Worm (Caenorhabditis elegans) whole organism, L4 larva: ENCODE measurements around the gene arrd-16.

Source experiments
- F49E8.2 ChIP-seq: sonication (generic microtip); optimal IDR thresholded peaks from 2 replicates; lab custom pipeline; 2016; ENCODE audit warnings: missing compliant biosample characterization, mild to moderate bottlenecking, missing genetic modification characterization, borderline replicate concordance
- ZK546.5 ChIP-seq, 2 experiments: sonication (generic microtip); optimal IDR thresholded peaks; 2 replicates each; lab custom pipeline; 2017; ENCODE audit warnings: missing biosample characterization in 2 of 2, missing genetic modification characterization in 2 of 2
- ceh-28 ChIP-seq: fragments of 150-350 bp; optimal IDR thresholded peaks from 2 replicates; lab custom pipeline; 2014; ENCODE audit warnings: missing biosample characterization, missing genetic modification reagents, missing genetic modification characterization
- lin-15B ChIP-seq: fragments of 150-350 bp; sonication (generic microtip); optimal IDR thresholded peaks from 3 replicates; lab custom pipeline; 2014; ENCODE audit warnings: missing biosample characterization, missing genetic modification characterization
- mdt-29 ChIP-seq: fragments of 200-800 bp; sonication (Bioruptor generic); IDR thresholded peaks from 2 replicates; pipeline ENCODE4 v1.3.6; 2022; ENCODE audit warnings: missing genetic modification reagents, missing genetic modification characterization, missing compliant biosample characterization
- nhr-11 ChIP-seq: fragments of 150-350 bp; optimal IDR thresholded peaks from 2 replicates; lab custom pipeline; 2014; ENCODE audit warnings: missing biosample characterization, missing genetic modification characterization
- nhr-76 ChIP-seq: fragments of 150-350 bp; optimal IDR thresholded peaks from 2 replicates; lab custom pipeline; 2014; ENCODE audit warnings: missing biosample characterization, missing genetic modification characterization
- pha-4 ChIP-seq, 2 experiments: fragments of 150-350 bp in 1 of 2; fragments of 200-800 bp in 1 of 2; sonication (Bioruptor generic) in 1 of 2; IDR thresholded peaks in 1 of 2; optimal IDR thresholded peaks in 1 of 2; 2 replicates each; pipeline versions ENCODE4 v1.3.6 to Lab custom; 2014 to 2022; ENCODE audit warnings: missing genetic modification characterization in 2 of 2, missing genetic modification reagents in 2 of 2, missing biosample characterization in 1 of 2, missing compliant biosample characterization in 1 of 2
- pqm-1 ChIP-seq: sonication (generic microtip); optimal IDR thresholded peaks from 2 replicates; lab custom pipeline; 2017; ENCODE audit warnings: missing biosample characterization, missing genetic modification characterization
- snpc-4 ChIP-seq: fragments of 150-350 bp; optimal IDR thresholded peaks from 2 replicates; lab custom pipeline; 2014; ENCODE audit warnings: missing biosample characterization, missing genetic modification characterization
- zfp-3 ChIP-seq: fragments of 200-800 bp; sonication (Bioruptor generic); conservative IDR thresholded peaks from 2 replicates; pipeline ENCODE4 v1.3.6; 2022; ENCODE audit warnings: missing genetic modification reagents, missing genetic modification characterization, missing compliant biosample characterization
- ztf-11 ChIP-seq: fragments of 150-350 bp; optimal IDR thresholded peaks from 2 replicates; lab custom pipeline; 2014; ENCODE audit warnings: missing biosample characterization, missing genetic modification characterization

DNA sequence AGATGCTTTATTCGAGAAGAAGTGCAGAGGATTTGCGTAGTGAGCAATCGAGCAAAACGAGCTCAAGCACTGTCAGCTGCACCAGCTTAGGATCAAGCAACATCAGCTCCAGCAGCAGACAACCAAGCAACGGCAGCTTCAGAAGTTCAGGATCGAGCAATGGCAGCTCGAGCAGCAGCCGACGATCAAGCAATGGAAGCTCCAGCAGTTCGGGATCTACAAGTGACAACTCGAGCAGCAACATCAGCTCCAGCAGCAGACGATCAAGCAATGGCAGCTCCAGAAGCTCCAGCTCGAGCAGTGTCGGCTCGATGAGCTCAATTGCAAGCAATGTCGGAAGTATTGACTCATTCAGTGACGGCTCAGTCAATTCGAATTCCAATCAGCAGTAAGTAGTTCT lies 45.5 kb upstream of the arrd-16 start:
- TF ChIP-seq zfp-3 (GFP tag; lab: Robert Waterston, UW) (no peak), pha-4 (GFP tag; IDR thresholded peaks at IDR 0.05; lab: Robert Waterston, UW) (no peak), pha-4 (tag; optimal IDR thresholded peaks at IDR 0.05; lab: Kevin White, UChicago) (no peak), ZK546.5 (tag; optimal IDR thresholded peaks at IDR 0.05; lab: Kevin White, UChicago) (no peak), F49E8.2 (tag; lab: Kevin White, UChicago) (no peak), nhr-11 (tag; lab: Kevin White, UChicago) (no peak), snpc-4 (no peak), lin-15B (tag; lab: Kevin White, UChicago) (no peak), mdt-29 (no peak), ceh-28 (tag; lab: Kevin White, UChicago) (no peak), ztf-11 (tag; lab: Kevin White, UChicago) (no peak), nhr-76 (tag; lab: Kevin White, UChicago) (no peak), pqm-1 (tag; lab: Kevin White, UChicago) (no peak)
